Fruit fly (Drosophila melanogaster): Measurements from ENCODE around the gene CG5157.

The CG5157 gene

dm6 chr3L:16168503-16169189 is 31.0 kb upstream of the CG5157 start:
- TF ChIP-seq CG8478 (optimal IDR thresholded peaks at IDR 0.05) (no peak), CTCF (optimal IDR thresholded peaks at IDR 0.05) (no peak)

DNA sequence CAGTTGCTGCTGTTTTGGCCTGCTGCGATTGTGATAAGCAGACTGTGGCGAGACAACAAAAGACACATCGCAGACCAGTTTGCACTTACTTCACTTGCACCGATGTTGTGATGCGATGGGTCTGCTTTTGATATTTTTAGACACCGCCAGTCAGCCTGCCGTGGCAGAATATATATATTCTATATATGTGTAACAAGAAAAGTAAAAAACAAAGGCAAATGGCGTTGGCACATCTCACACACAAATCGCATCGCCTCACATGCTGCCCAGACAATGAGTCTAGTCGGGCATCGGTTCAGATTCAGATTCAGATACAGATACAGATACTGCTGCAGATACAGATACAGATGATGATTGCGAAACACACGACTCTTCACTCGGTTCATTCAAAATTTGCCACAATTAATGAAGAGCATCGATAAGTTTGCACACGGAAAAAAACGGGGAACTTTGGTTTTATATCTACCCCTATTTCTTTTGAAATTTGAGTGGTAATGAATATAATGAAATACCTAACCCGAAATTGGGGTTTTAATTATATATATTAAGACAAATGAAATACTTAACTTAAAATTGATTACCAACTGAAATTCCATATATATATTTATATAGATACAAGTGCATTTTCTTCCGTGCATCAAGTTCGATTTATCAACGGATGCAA is 30.2 kb upstream of the CG5157 start:
- TF ChIP-seq CG8478 (optimal IDR thresholded peaks at IDR 0.05) (no peak), CTCF (optimal IDR thresholded peaks at IDR 0.05) (no peak)

- TF ChIP-seq CG8478 (optimal IDR thresholded peaks at IDR 0.05) (no peak), CTCF (optimal IDR thresholded peaks at IDR 0.05) (no peak)
Observed at dm6 chr3L:16166998-16167344, 29.3 kb upstream of the CG5157 start.

- TF ChIP-seq CG8478 (optimal IDR thresholded peaks at IDR 0.05) (no peak), CTCF (optimal IDR thresholded peaks at IDR 0.05) (no peak)
Observed at dm6 chr3L:16166217-16166997, 28.7 kb upstream of the CG5157 start.

- no peak for TF ChIP-seq CTCF (optimal IDR thresholded peaks at IDR 0.05)
- no peak for TF ChIP-seq CG8478 (optimal IDR thresholded peaks at IDR 0.05)
Observed at dm6 chr3L:16165356-16166168, 27.9 kb upstream of the CG5157 start.

DNA sequence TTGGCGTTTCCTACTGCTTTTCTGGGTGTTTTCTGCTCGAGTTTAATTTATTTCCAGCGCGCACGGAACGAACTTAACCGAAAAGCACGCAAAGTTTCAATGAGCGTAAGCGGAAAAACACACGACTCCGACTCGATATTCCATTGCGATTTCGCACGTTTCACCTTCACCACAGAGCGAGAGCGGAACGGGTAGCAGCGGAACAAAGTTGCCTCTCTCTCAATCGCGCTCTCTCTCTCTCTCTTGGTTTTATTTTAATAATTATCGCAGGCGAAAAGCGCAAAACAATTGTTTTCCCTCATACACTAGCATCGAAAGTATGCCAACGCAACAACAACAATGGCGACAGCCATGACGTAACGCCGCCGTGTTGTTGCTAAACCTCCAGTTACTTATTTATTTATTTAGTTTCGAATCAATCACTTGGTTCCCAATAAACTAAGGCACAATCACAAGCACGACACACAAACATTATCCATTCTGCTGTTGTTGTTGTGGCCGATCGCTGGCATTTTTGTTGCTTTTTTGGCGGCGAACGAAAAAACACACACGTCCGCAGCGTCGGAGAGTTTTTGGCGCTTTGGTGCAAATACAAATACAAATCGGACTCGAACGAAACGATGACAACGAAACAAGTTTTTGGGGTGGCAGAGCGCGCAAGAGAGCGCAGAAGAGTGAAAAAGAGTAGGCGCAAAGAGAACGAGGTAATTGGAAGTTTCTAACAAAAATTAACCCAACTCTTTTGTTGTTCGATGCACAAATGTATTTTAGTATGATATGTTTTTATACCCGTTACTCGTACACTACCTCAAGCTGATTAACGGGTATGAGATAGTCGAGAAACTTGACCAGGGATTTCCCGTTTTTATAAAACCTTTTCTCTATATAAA is 26.7 kb upstream of the CG5157 start, which contains the start of gene CG5151:
CG5151 (minus strand) TSS at position 552 of the 890 bp plus-strand sequence.
- TF ChIP-seq CG8478 (optimal IDR thresholded peaks at IDR 0.05): no peak
- peak; percentile 30 to 41 for TF ChIP-seq CTCF (optimal IDR thresholded peaks at IDR 0.05)

DNA sequence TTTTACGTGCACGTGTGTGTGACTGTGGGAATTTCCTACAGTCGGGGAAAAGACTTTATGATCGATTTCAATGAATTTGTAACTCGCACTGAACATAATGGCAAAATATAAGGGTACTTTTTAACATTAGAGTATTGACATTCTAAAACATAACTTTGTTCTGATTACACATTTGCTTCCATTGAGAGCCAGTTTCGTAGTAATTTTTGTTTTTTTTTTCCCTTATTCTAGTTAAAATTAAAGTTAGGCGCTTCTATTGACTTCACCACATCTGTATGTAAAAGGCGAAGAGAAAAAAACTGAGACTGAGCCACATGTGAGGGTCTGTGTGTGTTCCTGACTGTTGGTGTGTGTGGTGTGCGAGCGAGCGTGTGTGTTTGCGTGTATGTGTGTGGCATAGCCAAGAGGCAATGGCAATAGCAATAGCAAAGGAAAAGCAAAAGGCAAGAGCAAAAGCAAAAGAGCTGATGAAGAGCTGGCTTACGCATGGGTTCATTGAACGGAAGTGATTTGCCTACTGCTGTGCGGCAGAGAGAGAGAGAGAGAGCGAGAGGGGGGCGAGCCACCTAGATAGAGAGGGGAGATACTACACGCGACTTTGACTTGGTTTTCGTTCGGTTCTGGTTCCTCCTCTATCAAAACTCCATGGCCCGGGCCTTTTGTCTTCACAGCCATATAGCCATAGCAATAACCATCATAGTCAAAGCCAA is 24.3 kb upstream of the CG5157 start:
- TF ChIP-seq CG8478 (optimal IDR thresholded peaks at IDR 0.05) (no peak), CTCF (optimal IDR thresholded peaks at IDR 0.05) (no peak)

DNA sequence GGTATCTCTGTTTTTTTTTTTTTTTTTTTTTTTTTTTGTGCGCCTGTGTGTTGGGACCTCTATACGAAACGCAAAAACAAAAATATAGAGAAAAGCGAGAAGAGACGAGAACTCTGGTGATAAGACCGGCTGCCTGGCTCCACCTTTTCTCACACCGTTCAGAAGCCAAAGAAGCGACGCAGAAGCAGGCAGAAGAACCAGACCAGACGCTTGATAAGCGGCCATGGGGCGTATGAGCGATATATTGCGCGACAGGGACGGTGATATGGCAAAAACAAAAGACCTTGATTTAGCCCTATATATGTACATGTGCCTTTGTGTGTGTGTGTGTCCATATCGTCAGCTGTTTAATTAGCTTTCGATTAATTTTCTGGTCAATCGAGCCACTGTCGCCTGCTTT is 23.5 kb upstream of the CG5157 start:
- TF ChIP-seq CTCF (optimal IDR thresholded peaks at IDR 0.05): no peak
- no peak for TF ChIP-seq CG8478 (optimal IDR thresholded peaks at IDR 0.05)

- no peak for TF ChIP-seq CG8478 (optimal IDR thresholded peaks at IDR 0.05)
- TF ChIP-seq CTCF (optimal IDR thresholded peaks at IDR 0.05): no peak
Observed at dm6 chr3L:16160420-16161069, 22.9 kb upstream of the CG5157 start.

DNA sequence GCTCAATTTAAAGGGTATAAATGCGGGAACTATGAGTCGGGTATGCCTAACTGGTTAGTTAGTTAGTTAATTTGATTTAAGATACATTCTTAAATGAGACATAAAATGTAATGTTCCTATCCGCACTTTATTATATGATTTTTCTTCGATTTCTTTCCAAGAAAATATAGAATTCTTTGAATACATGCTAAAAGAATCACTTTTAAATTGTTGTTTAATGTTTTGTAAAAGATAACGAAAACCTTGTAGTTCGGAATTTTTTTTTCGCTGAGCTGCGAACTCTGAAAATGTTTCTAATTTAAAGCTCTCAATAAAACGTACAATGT is 22.4 kb upstream of the CG5157 start:
- TF ChIP-seq CTCF (optimal IDR thresholded peaks at IDR 0.05) (no peak), CG8478 (optimal IDR thresholded peaks at IDR 0.05) (no peak)

DNA sequence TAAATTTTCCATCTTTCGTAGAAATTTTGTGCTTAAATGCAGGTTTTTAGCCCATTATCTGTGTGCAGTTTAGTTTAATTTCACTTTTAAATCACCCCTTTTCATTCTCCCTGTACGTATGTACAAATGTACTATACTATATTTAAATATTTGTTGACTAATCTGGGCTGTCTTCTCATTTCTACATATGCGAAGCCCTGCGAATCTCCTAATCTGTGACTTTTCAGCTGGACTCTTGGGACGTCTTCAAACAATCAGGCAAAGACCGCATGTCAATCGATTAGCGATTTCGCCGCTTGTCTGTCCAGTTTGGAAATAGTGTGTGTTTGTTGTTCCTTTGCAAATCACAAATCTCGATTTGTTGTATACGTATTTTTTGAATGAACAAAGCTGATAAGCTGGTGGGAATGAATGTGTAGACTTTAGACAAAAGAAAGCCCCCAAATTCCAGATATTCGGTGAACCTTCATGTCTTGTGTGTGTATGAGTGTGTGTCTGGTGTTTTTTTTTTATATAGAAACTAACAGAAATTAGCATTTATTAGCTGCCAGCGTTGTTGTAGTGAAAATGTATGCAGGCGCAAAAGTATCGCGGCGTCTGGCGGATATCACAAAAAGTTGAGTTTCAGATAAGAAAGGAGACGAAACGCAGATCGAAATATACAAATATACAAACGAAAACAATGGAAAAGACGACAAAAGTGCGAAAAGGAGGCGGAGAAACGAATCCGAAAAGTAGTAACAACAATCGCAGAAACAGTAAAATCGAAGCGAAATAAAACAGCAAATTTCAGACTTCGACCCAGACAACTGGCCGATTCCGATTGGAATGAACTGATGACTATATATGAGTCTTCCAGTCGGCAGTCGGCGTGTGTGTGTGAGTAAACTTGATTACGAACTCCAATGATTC is 21.7 kb upstream of the CG5157 start:
- TF ChIP-seq CTCF (optimal IDR thresholded peaks at IDR 0.05) (no peak), CG8478 (optimal IDR thresholded peaks at IDR 0.05) (no peak)

DNA sequence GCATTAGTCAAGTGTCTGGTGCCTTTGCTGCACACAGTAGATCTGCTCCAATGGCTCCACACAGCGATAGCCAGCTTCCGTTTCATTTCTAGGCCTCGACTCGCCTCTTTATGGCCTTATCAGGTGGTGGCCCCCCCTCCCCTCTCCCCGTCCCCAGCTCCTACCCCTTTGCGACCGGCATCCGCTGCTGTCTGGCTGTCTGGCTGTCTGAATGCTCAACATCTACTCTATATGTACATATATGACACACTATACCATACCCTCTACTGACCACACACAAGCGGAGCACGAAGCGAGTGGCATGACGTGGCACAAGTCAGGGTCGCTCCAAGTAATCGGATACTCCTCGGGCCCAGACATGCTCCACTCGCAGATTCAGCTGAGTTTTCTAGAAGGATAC is 20.6 kb upstream of the CG5157 start:
- TF ChIP-seq CG8478 (optimal IDR thresholded peaks at IDR 0.05): no peak
- no peak for TF ChIP-seq CTCF (optimal IDR thresholded peaks at IDR 0.05)

All from S2 (cell line).